Worm (Caenorhabditis elegans) whole organism, mixed stage, embryonic: ENCODE measurements around the gene srz-79.

ENCODE experiments used
- ceh-83 ChIP-seq: fragments of 200-800 bp; sonication (Bioruptor generic); optimal IDR thresholded peaks from 2 replicates; lab custom pipeline; 2018; ENCODE audit warnings: mild to moderate bottlenecking, missing genetic modification characterization, missing compliant biosample characterization
- nhr-237 ChIP-seq: fragments of 150-350 bp; optimal IDR thresholded peaks from 2 replicates; lab custom pipeline; 2014; ENCODE audit warnings: missing biosample characterization, missing genetic modification characterization
- ztf-11 ChIP-seq: fragments of 150-350 bp; optimal IDR thresholded peaks from 2 replicates; lab custom pipeline; 2014; ENCODE audit warnings: missing biosample characterization, missing genetic modification characterization

ce11 chrIV:3477124-3477523 lies 16.3 kb upstream of the srz-79 start, which contains the start of gene srz-69:
- no peak for TF ChIP-seq nhr-237
- TF ChIP-seq ceh-83 (GFP tag; lab: Kevin White, UChicago), result no peak
- TF ChIP-seq ztf-11 (tag; lab: Kevin White, UChicago), result no peak
